Worm (Caenorhabditis elegans): ENCODE measurements around the gene srg-54.

srg-54 gene

DNA sequence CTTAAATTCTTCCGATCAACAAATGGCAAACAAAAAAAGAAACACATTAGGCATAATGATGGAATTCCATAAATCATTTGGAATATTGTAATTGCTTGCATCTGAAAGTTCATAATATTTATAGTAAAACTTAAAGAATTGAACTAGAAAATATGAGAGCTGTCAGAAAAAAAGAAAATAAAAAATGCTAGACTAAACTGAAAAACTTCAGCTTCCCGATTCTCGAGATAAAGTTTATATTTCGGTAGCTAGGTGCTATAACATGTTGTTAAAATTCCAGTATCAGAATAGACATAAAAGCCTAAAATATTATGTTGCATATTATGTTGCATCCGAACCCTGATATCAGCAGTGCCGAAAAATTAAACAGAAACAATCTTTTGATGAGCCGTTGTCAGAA, at the start of gene srg-54:
srg-54 (minus strand) TSS at position 101 of the 400 bp plus-strand sequence.
- TF ChIP-seq him-1 (tag; optimal IDR thresholded peaks at IDR 0.05), result no peak
- no peak for TF ChIP-seq dao-5 (tag; optimal IDR thresholded peaks at IDR 0.05)
- TF ChIP-seq W03F9.2 (tag; optimal IDR thresholded peaks at IDR 0.05), result no peak

DNA sequence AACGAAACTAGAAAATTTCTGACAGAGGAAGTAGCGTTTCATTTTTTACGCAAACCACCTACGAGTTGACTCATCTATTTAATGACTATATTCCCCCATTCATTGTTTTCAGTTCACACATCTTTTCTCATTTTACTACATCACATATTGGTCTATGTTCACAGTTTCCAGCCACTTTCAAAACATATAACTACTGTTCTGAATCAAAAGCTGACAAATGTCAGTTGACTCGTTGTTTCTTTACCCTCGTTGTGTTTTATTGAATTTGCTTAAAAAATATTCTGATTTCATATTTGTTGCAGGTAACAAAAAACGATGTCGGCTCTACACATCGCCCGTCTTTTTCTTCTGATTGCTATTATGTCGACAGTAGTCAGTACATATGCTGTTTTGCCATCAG, 47.1 kb upstream of the srg-54 start, which contains the start of gene nlp-59:
nlp-59 (plus strand) TSS at position 301 of the 400 bp plus-strand sequence.
- TF ChIP-seq dao-5 (tag; optimal IDR thresholded peaks at IDR 0.05) (no peak), him-1 (tag; optimal IDR thresholded peaks at IDR 0.05) (no peak), W03F9.2 (tag; optimal IDR thresholded peaks at IDR 0.05) (no peak)

DNA sequence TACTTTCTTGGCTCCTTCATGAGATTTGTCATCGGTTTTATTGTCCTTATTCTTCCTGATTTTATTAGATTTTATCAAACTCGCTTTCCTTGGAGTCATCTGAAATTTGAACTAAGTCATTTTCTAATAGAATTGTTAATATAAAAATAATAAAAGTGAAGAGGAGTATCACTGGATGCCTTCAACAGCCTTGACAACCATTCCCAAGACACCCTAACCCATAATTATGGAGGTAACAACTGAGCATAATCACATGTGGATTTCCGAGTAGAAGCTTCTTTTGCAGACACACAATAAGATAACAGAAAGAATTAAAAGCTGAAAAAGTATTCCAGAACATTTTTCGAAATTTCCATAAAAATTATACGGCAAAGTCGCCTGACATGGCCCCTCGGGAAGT, 31.7 kb upstream of the srg-54 start, which contains the start of gene F02D8.9:
F02D8.9 (minus strand) TSS at position 101 of the 400 bp plus-strand sequence.
- no peak for TF ChIP-seq dao-5 (tag; optimal IDR thresholded peaks at IDR 0.05)

DNA sequence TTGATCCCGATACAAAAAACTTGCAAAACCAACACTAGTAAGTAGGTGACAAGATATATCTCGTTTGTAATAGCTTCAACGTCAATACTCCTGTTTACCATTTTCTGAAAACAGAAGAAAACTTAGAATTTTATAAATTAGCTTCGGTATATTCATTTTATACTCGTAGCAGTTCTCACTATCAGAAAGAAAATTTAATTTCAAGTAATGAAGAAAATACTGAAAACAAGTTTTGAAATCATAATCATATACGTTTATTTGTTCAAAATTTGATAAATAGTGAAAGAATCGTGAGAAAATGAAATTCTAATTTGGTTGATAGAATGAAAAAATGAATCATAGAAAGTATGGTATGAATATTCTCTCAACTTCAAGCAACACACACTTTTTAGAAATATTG, 30.6 kb upstream of the srg-54 start, which contains the start of gene C30G7.5:
C30G7.5 (minus strand) TSS at position 101 of the 400 bp plus-strand sequence.
- no peak for TF ChIP-seq W03F9.2 (tag; optimal IDR thresholded peaks at IDR 0.05)
- no peak for TF ChIP-seq him-1 (tag; optimal IDR thresholded peaks at IDR 0.05)
- no peak for TF ChIP-seq dao-5 (tag; optimal IDR thresholded peaks at IDR 0.05)

DNA sequence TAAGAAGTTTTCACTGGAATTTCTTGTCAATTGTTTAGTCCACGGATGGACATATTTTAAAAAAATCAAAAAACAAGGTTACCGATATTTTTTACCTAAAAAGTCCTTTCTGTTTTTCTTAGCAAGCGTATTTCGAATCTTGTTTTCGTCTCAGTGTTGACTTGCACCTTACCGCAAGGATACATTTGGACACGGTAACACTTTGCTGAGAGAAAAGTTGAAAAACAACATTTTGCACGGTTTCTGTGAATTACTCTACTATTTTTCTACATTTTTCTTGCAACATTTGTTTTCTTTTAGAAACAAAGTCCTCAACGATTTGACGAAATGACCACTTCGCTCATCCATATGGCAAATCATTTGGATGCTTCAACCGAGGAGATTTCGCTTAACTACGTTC, 25.5 kb upstream of the srg-54 start, which contains the start of gene hil-1:
hil-1 (plus strand) TSS at position 301 of the 400 bp plus-strand sequence.
- TF ChIP-seq dao-5 (tag; optimal IDR thresholded peaks at IDR 0.05) (no peak), him-1 (tag; optimal IDR thresholded peaks at IDR 0.05) (no peak), W03F9.2 (tag; optimal IDR thresholded peaks at IDR 0.05) (no peak)

DNA sequence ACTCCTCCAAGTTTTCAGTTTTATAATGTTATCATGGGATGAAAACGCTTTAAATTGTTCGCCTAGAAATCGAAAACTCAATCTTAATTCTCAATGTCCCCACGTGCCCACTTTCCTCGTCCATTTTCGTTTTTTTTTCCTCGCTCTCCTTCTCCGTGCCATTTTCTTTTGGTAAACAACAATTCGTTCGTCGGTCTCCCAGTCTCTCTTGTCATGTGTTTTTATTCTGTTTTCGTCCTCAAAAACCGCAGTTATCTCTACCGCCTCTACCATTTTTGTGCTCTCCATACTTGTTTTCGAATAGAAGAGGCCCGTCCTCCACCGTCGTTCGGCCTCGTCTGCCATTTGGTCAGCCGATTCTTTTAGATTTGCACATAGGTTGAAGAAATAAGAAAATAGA, 24.6 kb upstream of the srg-54 start:
- TF ChIP-seq dao-5 (tag; optimal IDR thresholded peaks at IDR 0.05), result no peak
- no peak for TF ChIP-seq W03F9.2 (tag; optimal IDR thresholded peaks at IDR 0.05)
- no peak for TF ChIP-seq him-1 (tag; optimal IDR thresholded peaks at IDR 0.05)

DNA sequence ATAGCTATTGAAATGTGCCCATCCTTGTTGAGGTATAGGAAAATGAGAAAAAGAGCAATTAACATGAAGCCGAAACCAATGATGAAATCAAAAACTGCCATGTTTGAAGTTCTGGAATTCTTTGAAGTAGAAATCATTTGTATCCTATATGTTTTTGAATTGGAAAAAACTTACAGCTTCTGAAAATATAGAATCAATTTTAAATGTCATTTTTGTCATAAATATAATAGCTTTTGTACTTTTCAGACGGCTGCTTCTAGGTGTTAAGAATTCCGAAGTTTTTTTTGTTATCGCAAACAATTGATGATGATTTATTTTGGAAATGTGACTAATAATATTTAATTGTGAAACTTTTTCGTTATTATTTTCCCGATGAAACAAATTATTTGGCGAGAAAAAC, 23.0 kb upstream of the srg-54 start, which contains the start of gene C30G7.4:
C30G7.4 (minus strand) TSS at position 101 of the 400 bp plus-strand sequence.
- TF ChIP-seq W03F9.2 (tag; optimal IDR thresholded peaks at IDR 0.05), result no peak
- TF ChIP-seq him-1 (tag; optimal IDR thresholded peaks at IDR 0.05), result no peak
- TF ChIP-seq dao-5 (tag; optimal IDR thresholded peaks at IDR 0.05), result no peak

DNA sequence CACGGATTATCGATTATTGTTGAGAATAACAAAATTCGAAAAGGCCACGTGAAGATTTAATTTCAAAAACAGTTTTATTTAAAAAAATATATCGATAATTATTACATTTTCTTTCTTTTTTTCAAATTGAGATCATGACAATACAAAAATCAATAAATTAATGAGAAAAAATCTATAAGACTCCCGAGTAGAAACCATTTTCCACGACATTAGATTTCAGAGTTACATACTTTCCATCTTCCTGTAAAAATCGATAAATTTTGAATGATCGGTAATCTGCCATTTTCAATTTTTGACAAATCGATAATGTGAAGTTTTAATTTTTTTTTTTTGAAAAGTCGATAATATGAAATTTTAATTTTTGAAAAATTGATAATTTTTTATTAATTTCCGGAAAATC, 21.7 kb upstream of the srg-54 start, which contains the start of gene C30G7.3:
C30G7.3 (minus strand) TSS at position 8 of the 400 bp plus-strand sequence.
- TF ChIP-seq dao-5 (tag; optimal IDR thresholded peaks at IDR 0.05) (no peak), W03F9.2 (tag; optimal IDR thresholded peaks at IDR 0.05) (no peak), him-1 (tag; optimal IDR thresholded peaks at IDR 0.05) (no peak)

DNA sequence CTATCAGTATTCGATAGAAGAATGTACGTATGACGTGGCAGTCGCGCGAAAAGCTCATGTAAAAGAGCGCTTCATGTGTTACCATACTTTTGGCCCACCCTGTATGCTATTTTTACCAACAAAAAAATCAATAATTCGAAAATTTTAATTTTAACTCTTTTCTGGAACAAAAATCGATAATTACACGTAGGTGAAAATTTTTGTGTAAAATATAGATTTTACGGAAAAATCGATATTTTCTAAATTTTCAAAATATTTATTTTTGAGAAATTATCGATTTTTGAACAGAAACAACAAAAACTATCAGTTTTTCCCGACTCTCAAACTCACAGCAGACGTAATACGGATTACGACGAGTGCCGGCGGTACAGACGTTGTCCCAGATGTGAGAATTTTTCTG, 21.1 kb upstream of the srg-54 start:
- TF ChIP-seq dao-5 (tag; optimal IDR thresholded peaks at IDR 0.05), result no peak

DNA sequence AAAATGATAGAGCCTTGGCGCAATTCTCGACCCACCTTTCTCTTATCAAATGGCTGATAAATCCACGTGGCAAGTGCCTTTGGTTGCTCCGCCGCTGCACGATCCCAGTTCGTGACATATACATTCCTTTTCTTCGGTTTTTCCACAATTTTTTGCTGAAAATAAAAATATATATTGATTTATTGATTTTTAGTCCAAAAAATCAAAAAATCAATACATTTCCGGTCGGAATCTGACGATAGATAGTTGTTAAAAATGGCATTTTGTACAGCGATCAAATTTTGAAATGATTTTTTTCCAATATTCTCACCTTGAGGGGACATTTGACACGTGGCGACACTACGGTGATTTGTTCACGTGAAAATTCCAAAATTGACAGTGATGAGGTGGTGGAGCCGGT, 19.8 kb upstream of the srg-54 start:
- TF ChIP-seq W03F9.2 (tag; optimal IDR thresholded peaks at IDR 0.05) (no peak), him-1 (tag; optimal IDR thresholded peaks at IDR 0.05) (no peak), dao-5 (tag; optimal IDR thresholded peaks at IDR 0.05) (no peak)

DNA sequence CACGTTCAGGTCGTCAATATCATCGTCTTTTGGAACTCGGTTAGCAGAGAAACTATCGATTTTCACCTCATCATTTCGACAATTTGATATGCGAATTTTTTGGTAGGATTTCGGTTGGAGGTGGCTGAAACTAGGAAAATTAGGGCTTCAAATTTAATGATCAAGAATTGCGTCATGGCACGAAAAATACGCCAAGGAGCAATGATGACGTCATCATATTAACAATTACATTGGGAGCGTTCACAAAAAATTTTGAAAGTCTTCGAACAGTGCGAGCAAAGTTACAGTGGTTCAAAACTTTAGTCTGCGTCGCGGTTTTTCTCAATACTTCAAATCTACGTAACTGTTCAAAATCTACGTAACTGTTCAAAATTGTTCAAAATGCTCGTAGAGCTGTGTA, 18.9 kb upstream of the srg-54 start:
- TF ChIP-seq him-1 (tag; optimal IDR thresholded peaks at IDR 0.05) (no peak), dao-5 (tag; optimal IDR thresholded peaks at IDR 0.05) (no peak), W03F9.2 (tag; optimal IDR thresholded peaks at IDR 0.05) (no peak)

DNA sequence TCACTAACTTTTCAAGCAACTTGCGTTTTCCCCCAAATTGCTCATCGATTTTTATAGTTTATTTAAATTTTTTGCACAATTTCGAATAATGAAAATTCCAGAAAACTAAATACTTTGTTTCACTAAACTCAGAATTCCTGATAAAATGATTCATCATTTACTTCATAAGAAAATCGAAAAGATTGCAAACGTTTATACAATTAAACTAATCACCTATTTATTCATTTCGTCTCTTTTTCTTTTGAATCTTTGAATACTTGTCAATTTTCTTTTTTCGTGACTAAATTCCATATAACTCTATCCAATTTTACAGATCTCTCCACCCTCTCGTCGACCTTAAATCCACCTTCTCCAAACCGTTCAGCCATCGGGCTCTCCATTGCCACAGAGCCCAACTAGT, 12.6 kb upstream of the srg-54 start, which contains the start of gene C30G7.2:
C30G7.2 (plus strand) TSS at position 301 of the 400 bp plus-strand sequence.
- TF ChIP-seq W03F9.2 (tag; optimal IDR thresholded peaks at IDR 0.05) (no peak), him-1 (tag; optimal IDR thresholded peaks at IDR 0.05) (no peak), dao-5 (tag; optimal IDR thresholded peaks at IDR 0.05) (no peak)

DNA sequence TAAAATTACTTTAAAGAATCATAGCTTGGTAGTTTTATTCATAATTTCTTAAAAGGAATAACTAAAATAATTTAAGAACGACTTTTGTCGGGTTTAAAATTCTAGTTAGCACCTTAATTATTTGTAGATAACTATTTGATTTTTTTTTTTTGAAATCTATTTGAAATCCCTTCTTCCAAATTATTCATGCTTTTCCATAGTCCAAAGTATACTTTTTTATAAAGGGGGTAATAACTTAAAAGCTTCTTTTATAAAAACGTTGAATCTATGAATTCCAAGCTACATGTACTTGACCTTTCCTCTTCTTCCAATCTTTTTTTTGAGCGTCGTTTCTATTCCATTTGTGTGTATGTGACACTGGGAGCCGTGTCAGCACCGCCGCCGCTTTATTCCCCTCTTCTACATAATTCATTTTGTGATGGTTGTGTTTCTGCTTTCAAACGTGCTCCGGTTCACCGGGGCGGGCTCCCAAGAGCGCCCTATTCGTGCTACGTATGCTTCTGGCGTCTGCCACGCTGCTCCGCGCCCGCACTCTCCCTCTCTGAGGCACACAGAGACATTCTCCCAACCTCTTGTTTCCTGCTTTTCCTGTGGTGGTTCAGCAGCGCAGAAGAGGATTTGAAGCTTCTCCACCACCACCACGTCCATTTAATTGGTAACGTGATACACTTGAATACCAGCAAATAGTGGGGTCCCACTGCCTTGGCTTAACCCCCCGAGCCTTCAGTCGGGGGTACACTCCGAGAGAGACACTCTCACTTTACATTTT, 9.6 kb upstream of the srg-54 start:
- TF ChIP-seq W03F9.2 (tag; optimal IDR thresholded peaks at IDR 0.05) (no peak), him-1 (tag; optimal IDR thresholded peaks at IDR 0.05) (no peak), dao-5 (tag; optimal IDR thresholded peaks at IDR 0.05) (no peak)

DNA sequence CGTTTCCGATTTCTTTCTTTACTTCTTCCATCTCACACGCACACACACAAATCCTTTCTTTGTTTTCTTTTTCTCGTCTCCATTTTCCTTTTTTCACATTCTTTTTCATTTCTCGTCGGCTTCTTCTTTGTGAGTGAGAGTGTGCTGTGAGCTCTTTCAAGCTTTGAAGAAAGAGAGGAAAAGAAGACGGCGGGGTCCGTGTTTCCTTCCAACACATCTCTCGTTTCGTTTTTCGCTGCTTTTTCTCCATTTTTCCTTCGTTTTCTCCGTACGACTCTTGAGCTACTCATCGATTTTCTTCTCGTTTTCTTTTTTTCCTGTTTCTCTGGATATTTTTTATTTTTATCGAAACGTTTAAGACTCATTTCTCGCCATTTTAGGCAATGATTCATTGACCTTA, 6.2 kb upstream of the srg-54 start:
- TF ChIP-seq dao-5 (tag; optimal IDR thresholded peaks at IDR 0.05), result no peak
- TF ChIP-seq him-1 (tag; optimal IDR thresholded peaks at IDR 0.05), result peak; percentile 69

DNA sequence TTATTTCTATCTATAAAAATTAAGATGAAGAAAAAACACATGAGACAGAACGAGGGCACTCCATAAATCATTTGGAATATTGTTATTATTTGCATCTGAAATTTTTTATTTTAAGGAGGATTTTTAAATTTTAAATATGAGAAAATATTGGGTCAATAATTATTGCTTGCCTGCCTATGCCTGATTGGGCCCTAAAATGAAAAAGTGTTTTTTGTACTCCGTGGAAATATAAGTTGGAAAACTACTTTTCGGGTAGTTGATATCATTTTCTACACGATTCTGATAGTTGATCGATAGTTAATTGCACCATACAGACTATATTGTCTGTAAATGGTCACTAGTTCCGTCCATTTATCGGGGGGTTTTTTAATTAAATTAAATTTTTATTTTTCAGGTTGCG, 4.2 kb upstream of the srg-54 start, which contains the start of gene srg-55:
srg-55 (minus strand) TSS at position 101 of the 400 bp plus-strand sequence.
- TF ChIP-seq dao-5 (tag; optimal IDR thresholded peaks at IDR 0.05) (no peak), W03F9.2 (tag; optimal IDR thresholded peaks at IDR 0.05) (no peak), him-1 (tag; optimal IDR thresholded peaks at IDR 0.05) (no peak)

Data from whole organism, L4/young adult.